Fruit fly (Drosophila melanogaster) S2 (cell line): Measurements from ENCODE around the gene Lcp65Ab2.
"Not testable (repeated sequence)": the region's sequence is repeated elsewhere in the genome, so short reads cannot be mapped to it uniquely, and the experiment has no call there.

Source experiments
- CG8478 ChIP-seq: fragments of >200 bp; optimal IDR thresholded peaks from 2 replicates; lab custom pipeline; 2018
- CTCF ChIP-seq, 2 experiments: fragments of >200 bp; optimal IDR thresholded peaks; 2 replicates each; lab custom pipeline; 2018

The Lcp65Ab2 gene

DNA sequence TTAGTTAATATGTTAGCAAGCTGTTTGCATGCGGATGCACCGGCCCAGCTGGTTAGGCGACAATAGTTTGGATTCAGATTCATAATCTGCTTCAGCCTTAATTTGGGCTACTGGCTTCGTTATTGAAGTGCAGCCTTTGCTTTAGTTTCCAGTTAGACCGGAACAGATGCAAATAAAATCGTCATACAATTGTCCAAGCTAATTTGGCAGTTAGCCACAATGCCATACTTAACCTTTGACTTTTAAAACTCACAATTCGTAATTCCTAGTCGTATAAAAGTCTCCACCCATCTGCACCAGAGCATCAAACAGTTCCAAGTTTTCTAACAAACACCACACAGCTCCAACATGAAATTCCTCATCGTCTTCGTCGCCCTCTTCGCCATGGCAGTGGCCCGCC, at the start of gene Lcp65Ab2:
TSS of gene Lcp65Ab2 (plus strand) at position 301 of the 400 bp plus-strand sequence.
- TF ChIP-seq CTCF (optimal IDR thresholded peaks at IDR 0.05; lab: Kevin White, UChicago); CG8478 (lab: Kevin White, UChicago): not testable (repeated sequence)

DNA sequence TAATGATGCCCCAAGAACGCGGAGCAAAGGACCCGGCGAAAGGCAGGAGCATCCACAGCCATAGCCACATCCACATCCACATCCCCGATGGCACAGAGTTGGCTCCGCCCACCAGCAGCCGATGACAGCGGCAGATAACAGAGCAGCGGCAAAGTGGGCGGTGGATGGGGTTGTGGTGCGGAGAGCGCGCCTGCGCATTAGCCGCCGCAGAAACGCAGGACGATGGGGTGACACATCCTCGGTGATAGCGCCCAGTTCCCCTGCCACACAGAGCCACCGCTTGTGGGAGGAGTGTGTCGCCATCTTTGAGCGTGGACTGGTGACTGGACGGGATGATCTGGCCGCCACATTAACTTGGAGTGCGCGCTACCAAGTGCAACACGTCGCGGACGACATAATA, 49.2 kb upstream of the Lcp65Ab2 start, which contains the start of gene Ets65A:
TSS of gene Ets65A (plus strand) at position 348 of the 400 bp plus-strand sequence.
- TF ChIP-seq CTCF (optimal IDR thresholded peaks at IDR 0.05; lab: Kevin White, UChicago) = no peak
- TF ChIP-seq CG8478 (lab: Kevin White, UChicago) = no peak

DNA sequence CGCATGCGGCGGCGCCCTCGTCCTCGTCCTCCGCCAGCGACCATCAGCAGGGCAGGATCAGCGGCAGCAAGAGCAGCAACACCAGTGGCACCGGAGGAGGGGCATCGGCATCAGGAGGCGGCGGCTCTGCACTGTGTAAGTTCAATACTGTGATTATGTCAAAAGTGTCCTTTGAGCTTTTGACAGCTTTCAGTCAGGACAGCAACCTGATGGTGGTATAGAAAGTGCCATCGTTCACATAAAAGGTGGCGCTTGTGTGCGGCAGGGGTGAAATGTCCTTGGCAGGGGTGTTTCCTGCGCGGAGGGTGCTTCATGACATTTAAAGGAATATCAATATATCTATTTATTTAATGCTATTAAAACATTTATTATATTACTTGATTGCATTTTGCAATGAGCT, 42.8 kb upstream of the Lcp65Ab2 start:
- TF ChIP-seq CTCF (optimal IDR thresholded peaks at IDR 0.05; lab: Kevin White, UChicago) = peak; percentile 89 to 95
- TF ChIP-seq CG8478 (lab: Kevin White, UChicago) = no peak

DNA sequence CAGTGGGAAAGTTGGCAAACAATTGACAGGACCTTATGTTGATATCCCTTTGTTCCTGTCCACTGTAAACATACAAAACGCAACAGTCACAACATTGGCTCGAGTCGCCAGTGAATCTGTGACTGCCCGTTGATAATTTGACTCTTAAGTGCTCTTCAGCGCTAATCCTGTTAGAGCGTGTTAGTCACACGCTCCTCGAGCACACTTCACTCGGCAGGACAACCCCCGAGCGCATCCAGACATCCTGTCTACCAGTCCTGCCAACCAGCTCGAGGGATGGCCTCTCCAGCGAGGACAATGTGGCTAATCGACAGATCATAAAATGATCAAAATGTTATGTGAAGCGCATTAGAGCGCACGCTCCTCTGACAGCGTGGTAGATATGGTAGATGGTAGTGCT, 41.9 kb upstream of the Lcp65Ab2 start:
- no peak for TF ChIP-seq CTCF (optimal IDR thresholded peaks at IDR 0.05; lab: Kevin White, UChicago)
- TF ChIP-seq CG8478 (lab: Kevin White, UChicago) = no peak

DNA sequence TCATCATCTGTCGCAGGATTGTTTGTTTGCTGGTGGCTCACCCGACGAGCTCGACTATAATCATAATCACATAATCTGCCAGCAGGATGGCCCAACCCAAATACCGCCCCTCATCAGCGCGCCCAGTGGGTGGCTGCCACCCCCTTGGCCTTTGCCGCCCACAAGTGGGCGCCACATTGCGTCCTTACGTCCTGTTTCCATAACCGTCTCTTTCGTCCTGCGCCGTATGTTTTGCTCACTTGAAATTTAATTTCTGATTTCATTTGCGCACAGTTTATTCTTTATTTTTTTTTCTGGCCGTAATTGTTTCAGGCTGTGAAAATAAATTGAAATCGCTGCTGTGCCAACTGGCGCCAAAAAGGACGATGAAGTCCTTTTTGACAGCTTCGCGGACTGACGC, 41.0 kb upstream of the Lcp65Ab2 start:
- TF ChIP-seq CG8478 (lab: Kevin White, UChicago) (no peak), CTCF (optimal IDR thresholded peaks at IDR 0.05; lab: Kevin White, UChicago) (no peak)

DNA sequence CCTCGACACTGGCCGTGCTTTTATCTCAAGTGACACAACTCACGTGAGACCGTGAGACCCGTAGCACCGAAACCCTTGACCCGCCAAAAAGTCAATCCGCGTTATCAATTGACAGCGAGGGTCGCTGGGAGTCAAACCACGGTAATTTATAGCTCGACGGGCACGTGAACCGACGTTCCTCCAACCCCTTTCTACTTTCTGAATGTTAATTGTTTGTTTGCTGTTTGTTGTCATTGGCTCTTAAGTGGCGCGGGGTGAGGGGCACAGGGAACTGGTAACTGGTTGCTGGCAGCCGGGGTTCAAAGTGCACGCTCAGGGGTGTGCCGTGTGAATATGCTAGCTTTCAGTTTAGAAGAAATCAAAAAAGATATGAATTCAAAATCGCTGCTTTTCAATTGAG, 39.8 kb upstream of the Lcp65Ab2 start:
- TF ChIP-seq CG8478 (lab: Kevin White, UChicago) (no peak), CTCF (optimal IDR thresholded peaks at IDR 0.05; lab: Kevin White, UChicago) (no peak)

DNA sequence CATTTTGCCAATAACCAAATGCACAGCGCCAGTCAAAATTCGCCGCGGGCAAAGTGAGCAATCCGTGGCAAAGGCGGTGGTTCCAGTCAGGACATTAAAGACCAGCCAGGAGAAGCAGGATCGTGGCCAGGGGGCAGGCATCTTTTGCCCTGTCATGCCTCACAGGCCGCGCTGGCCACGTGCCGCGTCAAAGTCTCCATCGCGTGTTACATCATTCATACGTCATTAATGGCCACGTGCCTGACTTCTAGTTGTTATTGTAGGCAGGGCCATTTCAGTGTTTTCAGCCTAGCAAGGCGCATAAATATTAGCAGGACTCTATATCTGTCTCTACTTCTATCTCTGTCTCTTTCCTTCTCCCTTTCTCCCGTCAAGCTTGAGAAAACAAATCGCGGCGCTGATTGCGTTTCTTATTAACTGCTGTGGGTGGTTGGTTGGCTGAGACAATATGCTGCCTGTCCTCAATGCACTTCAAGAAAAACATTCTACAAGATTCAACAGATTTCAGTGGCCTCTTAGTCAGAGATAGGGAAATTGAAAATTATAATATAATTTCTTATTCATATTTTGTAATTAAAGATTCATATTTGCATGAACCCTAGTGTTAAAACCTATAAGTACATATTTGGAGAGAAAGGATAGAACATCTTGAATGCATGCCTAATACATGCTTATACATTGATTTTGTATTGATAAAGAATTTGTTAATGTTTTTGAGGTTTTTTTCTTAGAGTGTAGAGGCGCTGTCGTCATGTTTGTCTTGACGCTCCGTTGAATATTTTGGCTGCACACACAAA, 38.0 kb upstream of the Lcp65Ab2 start:
- TF ChIP-seq CG8478 (lab: Kevin White, UChicago) = no peak
- TF ChIP-seq CTCF (optimal IDR thresholded peaks at IDR 0.05; lab: Kevin White, UChicago) = no peak

DNA sequence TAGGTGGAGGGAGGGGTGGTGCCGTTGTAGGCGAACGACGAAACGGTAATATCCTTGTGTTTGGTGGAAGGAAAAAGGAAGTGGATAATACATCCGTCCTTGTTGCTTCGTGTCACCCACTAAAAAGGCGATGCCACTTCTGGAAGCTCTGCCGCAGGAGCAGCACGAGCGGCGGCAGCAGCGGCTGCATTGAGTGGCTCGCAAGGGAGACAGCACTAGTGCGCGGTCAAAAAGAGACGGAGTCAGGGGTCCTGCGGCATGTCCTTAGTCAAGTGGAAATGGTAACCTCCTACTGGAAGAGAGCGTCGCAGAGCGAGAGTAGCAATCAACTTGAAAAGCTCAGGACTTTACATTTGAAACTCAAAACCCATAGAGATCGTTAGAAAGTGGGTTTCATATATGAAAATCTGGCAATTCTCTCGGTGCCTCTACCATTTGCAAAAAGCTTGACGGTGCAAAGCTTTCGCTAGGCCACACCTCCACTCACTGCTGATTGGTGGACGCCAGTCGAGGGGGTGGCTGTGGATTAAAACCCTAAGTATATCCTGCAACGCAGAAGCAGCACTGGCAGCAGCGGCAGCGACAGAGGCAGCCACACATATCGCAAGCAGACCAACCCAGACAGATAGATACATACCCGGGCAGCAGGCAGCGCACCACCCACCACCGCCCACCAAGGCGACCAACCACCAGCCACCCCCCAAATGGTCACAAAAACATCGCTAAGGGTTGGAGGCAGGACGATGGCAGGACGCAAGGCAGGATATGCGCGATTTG, 35.6 kb upstream of the Lcp65Ab2 start:
- TF ChIP-seq CTCF (optimal IDR thresholded peaks at IDR 0.05; lab: Kevin White, UChicago) = no peak
- TF ChIP-seq CG8478 (lab: Kevin White, UChicago) = no peak

DNA sequence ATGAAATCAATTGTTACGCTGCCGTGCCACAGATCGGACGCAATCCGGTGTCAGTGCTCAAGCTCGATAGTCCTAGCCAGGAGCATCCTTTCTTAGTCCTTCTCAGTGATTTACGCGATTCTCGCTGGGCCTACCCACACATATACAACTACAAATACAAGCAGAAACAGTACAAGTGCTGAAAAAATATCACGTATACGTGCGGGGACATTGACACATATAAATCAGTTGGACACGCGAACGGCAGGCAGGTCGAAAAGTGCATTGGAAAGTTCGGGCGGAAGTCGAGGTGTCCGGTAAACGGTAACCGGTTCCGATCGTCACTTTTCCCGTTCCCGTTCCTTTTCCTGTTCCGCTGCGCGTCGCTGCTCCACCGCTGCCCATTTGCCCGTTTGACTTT, 35.0 kb upstream of the Lcp65Ab2 start:
- TF ChIP-seq CG8478 (lab: Kevin White, UChicago) (no peak), CTCF (optimal IDR thresholded peaks at IDR 0.05; lab: Kevin White, UChicago) (no peak)

DNA sequence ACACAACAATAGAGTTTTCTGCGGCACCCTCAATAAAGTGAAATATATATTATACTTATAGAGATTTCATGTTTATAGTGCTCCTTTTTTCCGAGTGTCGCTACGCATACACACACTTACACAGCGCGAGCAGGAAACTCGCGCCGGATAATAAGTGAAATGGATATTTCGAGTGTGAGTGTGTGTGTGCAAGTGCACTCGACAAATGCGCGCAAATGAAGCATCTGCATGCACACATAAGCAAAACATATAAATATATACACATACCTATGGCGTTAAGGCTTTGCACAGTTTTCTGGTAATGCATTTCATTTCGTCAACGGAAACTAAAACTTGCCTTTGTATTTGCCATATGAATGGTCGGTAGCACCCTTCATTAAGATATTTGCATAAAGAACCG, 31.0 kb upstream of the Lcp65Ab2 start:
- TF ChIP-seq CG8478 (lab: Kevin White, UChicago) = no peak
- no peak for TF ChIP-seq CTCF (optimal IDR thresholded peaks at IDR 0.05; lab: Kevin White, UChicago)

DNA sequence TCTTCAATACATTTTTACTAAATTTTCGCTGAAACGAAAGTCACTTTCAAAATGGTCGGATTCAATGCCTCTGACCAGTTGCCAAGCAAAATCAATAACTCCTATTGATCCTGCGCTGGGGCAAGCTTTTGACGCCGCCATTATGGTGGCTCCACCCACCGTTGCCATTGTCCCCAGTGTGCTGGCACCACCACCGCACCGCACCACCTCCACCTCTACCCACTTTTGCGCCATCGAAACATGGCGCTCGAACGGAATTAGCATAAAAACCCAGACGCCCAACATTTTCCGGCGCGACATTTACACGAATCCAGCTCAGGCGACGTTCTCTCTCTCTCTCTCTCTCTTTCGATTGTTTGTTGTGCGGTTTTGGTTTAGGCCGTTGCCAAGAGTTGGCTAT, 29.6 kb upstream of the Lcp65Ab2 start:
- no peak for TF ChIP-seq CTCF (optimal IDR thresholded peaks at IDR 0.05; lab: Kevin White, UChicago)
- TF ChIP-seq CG8478 (lab: Kevin White, UChicago) = no peak

DNA sequence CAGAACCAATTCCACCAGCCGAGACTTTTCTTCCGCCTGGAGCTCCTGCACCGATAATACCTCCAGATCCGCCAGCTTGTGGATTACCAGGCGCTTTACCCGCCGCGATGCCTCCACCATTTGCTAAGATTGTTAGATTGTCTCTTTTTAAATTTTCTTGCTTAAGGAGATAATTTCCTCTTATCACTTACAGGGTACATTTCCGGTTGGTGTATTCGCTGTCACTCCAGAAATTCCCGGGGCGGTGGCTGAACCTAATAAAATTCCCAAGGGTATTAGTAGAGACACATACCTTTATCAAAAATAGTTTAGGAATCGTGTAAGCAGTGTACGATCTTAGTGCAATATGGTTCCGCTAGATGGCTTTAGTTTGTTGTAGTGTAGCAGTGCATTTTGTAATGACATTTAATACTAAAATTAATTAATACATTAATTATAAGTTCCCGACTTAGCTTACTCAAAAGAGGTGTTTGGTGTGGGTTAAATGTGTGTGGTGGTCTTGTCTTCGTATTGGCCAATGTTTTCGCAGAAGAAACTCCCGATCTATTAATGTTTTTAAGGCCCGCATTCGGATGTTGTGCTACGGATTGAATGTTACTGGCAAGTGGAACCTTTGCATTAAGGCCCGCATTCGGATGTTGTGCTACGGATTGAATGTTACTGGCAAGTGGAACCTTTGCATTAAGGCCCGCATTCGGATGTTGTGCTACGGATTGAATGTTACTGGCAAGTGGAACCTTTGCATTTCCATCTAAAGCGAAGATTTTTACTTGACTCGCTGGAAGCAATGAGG, 21.7 kb upstream of the Lcp65Ab2 start:
- TF ChIP-seq CTCF (optimal IDR thresholded peaks at IDR 0.05; lab: Kevin White, UChicago) (peak; percentile 91 to 94), CG8478 (lab: Kevin White, UChicago) (no peak)

DNA sequence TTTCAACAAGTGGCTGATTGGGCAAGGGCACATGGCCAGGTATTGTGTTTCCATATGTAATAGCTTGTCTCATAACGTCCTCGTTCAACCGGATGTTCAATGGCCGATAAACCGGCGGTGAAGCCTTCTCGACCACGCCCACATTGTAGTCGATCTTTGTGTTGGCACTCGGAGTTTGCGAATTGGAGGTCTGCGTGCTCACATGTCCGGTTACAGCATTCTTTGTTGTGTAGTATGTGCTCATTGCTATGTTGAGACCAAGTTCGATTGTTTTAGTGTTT, 21.1 kb upstream of the Lcp65Ab2 start:
- TF ChIP-seq CG8478 (lab: Kevin White, UChicago) (no peak), CTCF (optimal IDR thresholded peaks at IDR 0.05; lab: Kevin White, UChicago) (no peak)

DNA sequence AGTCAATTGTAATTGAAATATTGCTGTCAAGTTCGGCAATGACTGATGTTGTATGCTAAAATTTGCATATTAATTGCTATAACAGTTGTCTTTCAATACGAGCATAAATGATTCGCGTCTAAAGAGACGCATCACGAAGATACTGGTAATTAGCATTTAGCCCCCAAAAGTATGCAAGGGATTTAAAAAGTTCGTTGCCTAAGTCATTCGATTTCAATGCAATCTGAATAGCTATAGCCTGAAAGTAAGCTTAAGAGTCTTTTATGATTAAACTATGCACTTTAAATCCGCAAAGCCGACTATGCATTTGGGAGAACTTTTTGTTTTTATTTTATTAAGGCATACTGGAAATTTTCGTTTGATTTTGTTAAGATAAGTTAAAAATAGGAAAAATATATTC, 16.9 kb upstream of the Lcp65Ab2 start:
- TF ChIP-seq CG8478 (lab: Kevin White, UChicago) = no peak
- no peak for TF ChIP-seq CTCF (optimal IDR thresholded peaks at IDR 0.05; lab: Kevin White, UChicago)

DNA sequence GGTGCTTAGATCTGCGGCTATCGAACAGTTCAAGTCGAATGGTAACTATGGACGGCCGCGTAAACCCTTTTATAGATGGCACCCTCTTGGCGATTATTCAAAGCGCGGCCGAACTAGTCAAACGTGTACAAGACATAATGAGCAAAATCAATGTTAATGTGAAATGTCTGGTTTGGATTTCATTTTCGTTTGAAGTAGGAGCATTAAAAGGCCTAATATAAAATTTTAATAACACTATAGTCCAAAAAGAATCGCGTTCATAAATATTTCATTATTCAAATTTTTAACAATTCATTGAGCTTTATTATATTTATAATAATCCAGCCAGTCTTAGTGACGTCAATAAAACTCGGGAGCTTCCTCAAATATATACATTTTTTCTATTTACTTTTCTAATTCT, 15.5 kb upstream of the Lcp65Ab2 start, which contains the start of gene Lcp65Ag3:
TSS of gene Lcp65Ag3 (minus strand) at position 46 of the 400 bp plus-strand sequence.
- TF ChIP-seq CG8478 (lab: Kevin White, UChicago) = no peak
- no peak for TF ChIP-seq CTCF (optimal IDR thresholded peaks at IDR 0.05; lab: Kevin White, UChicago)
